Worm (Caenorhabditis elegans): ENCODE results near the gene ech-4.

ce11 chrII:10804907-10805306, 15.9 kb upstream of the ech-4 start:
- TF ChIP-seq scrt-1 (GFP tag; IDR thresholded peaks at IDR 0.05) (no peak), tbx-11 (GFP tag; IDR thresholded peaks at IDR 0.05) (no peak), tbx-37 (GFP tag; conservative IDR thresholded peaks at IDR 0.05) (no peak), flt-1 (GFP tag; IDR thresholded peaks at IDR 0.05) (no peak), ama-1 (optimal IDR thresholded peaks at IDR 0.05) (no peak), pes-1 (GFP tag; IDR thresholded peaks at IDR 0.05) (no peak), hmg-4 (GFP tag; optimal IDR thresholded peaks at IDR 0.05) (no peak), ets-7 (tag; optimal IDR thresholded peaks at IDR 0.05) (no peak), ceh-13 (GFP tag; optimal IDR thresholded peaks at IDR 0.05) (no peak), F13C5.2 (tag; optimal IDR thresholded peaks at IDR 0.05) (no peak), hnd-1 (tag; optimal IDR thresholded peaks at IDR 0.05) (no peak), aly-1 (tag; optimal IDR thresholded peaks at IDR 0.05) (no peak)
